Worm (Caenorhabditis elegans) whole organism, young adult: ENCODE results near the gene Y69A2AR.50.

ENCODE experiments used
- aptf-3 ChIP-seq: fragments of 200-800 bp; sonication (Bioruptor generic); IDR thresholded peaks from 2 replicates; pipeline ENCODE4 v1.3.6; 2022; ENCODE audit warnings: missing genetic modification characterization, missing compliant biosample characterization
- nfya-1 ChIP-seq: sonication (generic microtip); optimal IDR thresholded peaks from 2 replicates; lab custom pipeline; 2017; ENCODE audit warnings: antibody characterized with exemption, missing compliant biosample characterization, missing genetic modification characterization, borderline replicate concordance; ENCODE audit not compliant: insufficient read depth
- zfh-2 ChIP-seq: fragments of 200-800 bp; sonication (Bioruptor generic); conservative IDR thresholded peaks from 2 replicates; pipeline ENCODE4 v1.3.6; 2022; ENCODE audit warnings: missing genetic modification reagents, missing genetic modification characterization, missing compliant biosample characterization
- ztf-3 ChIP-seq: fragments of 200-800 bp; sonication (Bioruptor generic); optimal IDR thresholded peaks from 2 replicates; lab custom pipeline; 2018; ENCODE audit warnings: mild to moderate bottlenecking, missing genetic modification characterization, missing compliant biosample characterization

- TF ChIP-seq zfh-2 = no peak
- no peak for TF ChIP-seq ztf-3 (GFP tag; lab: Kevin White, UChicago)
- no peak for TF ChIP-seq nfya-1 (tag; lab: Kevin White, UChicago)
- TF ChIP-seq aptf-3 (GFP tag; lab: Robert Waterston, UW) = no peak
Measured at ce11 chrIV:2526836-2527235, 35.3 kb upstream of the Y69A2AR.50 start.
